Worm (Caenorhabditis elegans): ENCODE measurements around the gene twk-36.

- TF ChIP-seq flt-1 (GFP tag; IDR thresholded peaks at IDR 0.05) (no peak), scrt-1 (GFP tag; IDR thresholded peaks at IDR 0.05) (no peak), hmg-4 (GFP tag; optimal IDR thresholded peaks at IDR 0.05) (no peak), aly-1 (tag; optimal IDR thresholded peaks at IDR 0.05) (no peak), hnd-1 (tag; optimal IDR thresholded peaks at IDR 0.05) (no peak), ama-1 (optimal IDR thresholded peaks at IDR 0.05) (no peak), tbx-11 (GFP tag; IDR thresholded peaks at IDR 0.05) (no peak), F13C5.2 (tag; optimal IDR thresholded peaks at IDR 0.05) (no peak), ceh-13 (GFP tag; optimal IDR thresholded peaks at IDR 0.05) (no peak), sea-1 (GFP tag; conservative IDR thresholded peaks at IDR 0.05) (no peak), tra-4 (tag; optimal IDR thresholded peaks at IDR 0.05) (no peak), ets-7 (tag; optimal IDR thresholded peaks at IDR 0.05) (no peak), tbx-37 (GFP tag; conservative IDR thresholded peaks at IDR 0.05) (no peak)
Observed at ce11 chrV:17784363-17784762, 37.5 kb upstream of the twk-36 start.
